Fruit fly (Drosophila melanogaster) Kc167 (cell line): ENCODE measurements around the gene Mst84B.

Experiments used
- Myc ChIP-seq: fragments of >200 bp; optimal IDR thresholded peaks from 2 replicates; lab custom pipeline; 2017; ENCODE audit warnings: missing external identifiers
- Sin3A ChIP-seq: fragments of >200 bp; optimal IDR thresholded peaks from 2 replicates; lab custom pipeline; 2018; ENCODE audit warnings: missing external identifiers
- h ChIP-seq: fragments of >200 bp; optimal IDR thresholded peaks from 3 replicates; lab custom pipeline; 2018; ENCODE audit warnings: missing external identifiers
- psq ChIP-seq: fragments of >200 bp; optimal IDR thresholded peaks from 2 replicates; lab custom pipeline; 2017; ENCODE audit warnings: missing external identifiers
- ttk ChIP-seq: sonication (Bioruptor generic); optimal IDR thresholded peaks from 2 replicates; lab custom pipeline; 2017; ENCODE audit warnings: missing external identifiers

- TF ChIP-seq psq (lab: Kevin White, UChicago) = no peak
- TF ChIP-seq Myc (lab: Kevin White, UChicago) = no peak
- TF ChIP-seq ttk (lab: Kevin White, UChicago) = no peak
- TF ChIP-seq h (lab: Kevin White, UChicago) = no peak
- TF ChIP-seq Sin3A (lab: Kevin White, UChicago) = no peak
Observed at dm6 chr3R:7052242-7052641, 9.7 kb upstream of the Mst84B start, which contains the start of gene Sodh1.
